Fruit fly (Drosophila melanogaster) whole organism, adult: ENCODE results near the gene CG34132.

Experiments
- CG14711 ChIP-seq: fragments of 200-800 bp; sonication (Bioruptor generic); optimal IDR thresholded peaks from 2 replicates; lab custom pipeline; 2018; ENCODE audit warnings: missing biosample characterization, mild to moderate bottlenecking, missing genetic modification characterization, moderate library complexity
- CG7101 ChIP-seq: fragments of 200-800 bp; sonication (Bioruptor generic); optimal IDR thresholded peaks from 2 replicates; lab custom pipeline; 2018; ENCODE audit warnings: missing biosample characterization, mild to moderate bottlenecking, missing genetic modification characterization, moderate library complexity
- Clk ChIP-seq: fragments of 200-800 bp; sonication (Bioruptor generic); optimal IDR thresholded peaks from 2 replicates; lab custom pipeline; 2017; ENCODE audit warnings: missing biosample characterization, missing genetic modification characterization
- Mnt ChIP-seq: fragments of 200-800 bp; sonication (Bioruptor generic); optimal IDR thresholded peaks from 2 replicates; lab custom pipeline; 2016; ENCODE audit warnings: missing biosample characterization, mild to moderate bottlenecking, missing genetic modification characterization
- cic ChIP-seq: fragments of 200-800 bp; sonication (Bioruptor generic); optimal IDR thresholded peaks from 2 replicates; lab custom pipeline; 2017; ENCODE audit warnings: missing biosample characterization, mild to moderate bottlenecking, missing genetic modification characterization, moderate library complexity
- cnc ChIP-seq, 2 experiments: fragments of >200 bp; optimal IDR thresholded peaks; 2 replicates each; lab custom pipeline; 2017
- kay ChIP-seq: fragments of 200-800 bp; sonication (Bioruptor generic); peaks from one replicate; lab custom pipeline; 2016; ENCODE audit warnings: missing biosample characterization, missing genetic modification characterization, borderline replicate concordance
- ovo ChIP-seq: fragments of 200-800 bp; sonication (Bioruptor generic); optimal IDR thresholded peaks from 2 replicates; lab custom pipeline; 2016; ENCODE audit warnings: missing biosample characterization, missing genetic modification characterization
- toe ChIP-seq: fragments of 200-800 bp; sonication (Bioruptor generic); optimal IDR thresholded peaks from 2 replicates; lab custom pipeline; 2016; ENCODE audit warnings: missing biosample characterization, missing genetic modification characterization

dm6 chr2L:7918770-7919169 lies 33.5 kb downstream of the CG34132 start:
- TF ChIP-seq kay (GFP tag; lab: Kevin White, UChicago) (no peak), CG7101 (tag; lab: Kevin White, UChicago) (no peak), cnc (optimal IDR thresholded peaks at IDR 0.05; lab: Kevin White, UChicago) (no peak), cic (no peak), toe (no peak), Clk (GFP tag; lab: Kevin White, UChicago) (no peak), ovo (GFP tag; lab: Kevin White, UChicago) (no peak), CG14711 (no peak), Mnt (GFP tag; lab: Kevin White, UChicago) (no peak)
